Worm (Caenorhabditis elegans) whole organism, young adult: Measurements from ENCODE around the gene H38K22.7.

Source experiments
- F49E8.2 ChIP-seq: sonication (generic microtip); optimal IDR thresholded peaks from 3 replicates; lab custom pipeline; 2017; ENCODE audit warnings: missing genetic modification characterization, mild to moderate bottlenecking, missing compliant biosample characterization, antibody characterized with exemption, moderate library complexity; ENCODE audit not compliant: insufficient read depth
- unc-130 ChIP-seq: sonication (generic microtip); optimal IDR thresholded peaks from 2 replicates; lab custom pipeline; 2016; ENCODE audit warnings: missing genetic modification reagents, missing genetic modification characterization, missing compliant biosample characterization
- unc-62 ChIP-seq: fragments of 150-350 bp; optimal IDR thresholded peaks from 2 replicates; lab custom pipeline; 2014; ENCODE audit warnings: missing biosample characterization, missing genetic modification reagents, missing genetic modification characterization
- xnd-1 ChIP-seq: sonication (generic microtip); optimal IDR thresholded peaks from 2 replicates; lab custom pipeline; 2016; ENCODE audit warnings: missing genotype, missing genetic modification reagents, missing genetic modification characterization, missing compliant biosample characterization

ce11 chrIII:4283175-4283574 lies 38.3 kb upstream of the H38K22.7 start:
- TF ChIP-seq xnd-1 (tag; lab: Kevin White, UChicago) (no peak), unc-62 (no peak), unc-130 (GFP tag; lab: Kevin White, UChicago) (no peak), F49E8.2 (tag; lab: Kevin White, UChicago) (no peak)
